Worm (Caenorhabditis elegans) whole organism, L2 larva: ENCODE data around the gene vgln-1.

Source experiments
- ceh-16 ChIP-seq: fragments of 150-350 bp; optimal IDR thresholded peaks from 2 replicates; lab custom pipeline; 2014; ENCODE audit warnings: missing biosample characterization, missing genetic modification characterization
- sma-3 ChIP-seq: sonication (generic microtip); optimal IDR thresholded peaks from 2 replicates; lab custom pipeline; 2016; ENCODE audit warnings: missing genetic modification reagents, missing genetic modification characterization, missing compliant biosample characterization

- no peak for TF ChIP-seq ceh-16 (tag; lab: Kevin White, UChicago)
- no peak for TF ChIP-seq sma-3 (GFP tag; lab: Kevin White, UChicago)
Observed at ce11 chrII:9895173-9895572, 4.3 kb upstream of the vgln-1 start.
